Worm (Caenorhabditis elegans) whole organism, L4/young adult: ENCODE measurements around the gene Y45F10C.6.

Experiments used
- W03F9.2 ChIP-seq: fragments of 150-350 bp; optimal IDR thresholded peaks from 2 replicates; lab custom pipeline; 2014; ENCODE audit warnings: missing biosample characterization, missing genetic modification characterization
- dao-5 ChIP-seq: sonication (generic microtip); optimal IDR thresholded peaks from 2 replicates; lab custom pipeline; 2016; ENCODE audit warnings: missing genotype, missing genetic modification characterization, moderate library complexity, missing compliant biosample characterization
- him-1 ChIP-seq: sonication (generic microtip); optimal IDR thresholded peaks from 2 replicates; lab custom pipeline; 2016; ENCODE audit warnings: missing genotype, missing genetic modification reagents, missing genetic modification characterization, missing compliant biosample characterization

DNA sequence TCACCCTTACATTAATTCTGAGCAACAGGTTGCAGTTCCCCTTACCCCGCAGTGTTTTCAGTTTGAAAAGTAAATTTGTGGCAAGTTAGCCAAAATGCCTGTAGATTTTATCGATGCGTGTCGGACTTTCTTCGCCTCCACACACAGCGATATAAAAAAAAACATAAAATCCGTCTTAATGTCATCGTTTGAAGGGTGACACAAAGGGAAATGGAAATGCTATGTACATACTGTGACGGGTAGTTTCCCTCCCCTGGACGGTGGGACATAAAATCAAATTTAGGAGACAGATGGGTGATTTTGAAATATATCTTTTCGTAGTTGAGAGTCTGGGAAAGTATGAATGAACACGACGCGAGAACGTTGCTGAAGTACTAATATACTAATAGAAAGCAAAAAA lies 40.4 kb downstream of the Y45F10C.6 start:
- TF ChIP-seq him-1 (tag; lab: Kevin White, UChicago): no peak
- no peak for TF ChIP-seq dao-5
- no peak for TF ChIP-seq W03F9.2
